Worm (Caenorhabditis elegans) whole organism, young adult: Measurements from ENCODE around the gene esyt-2.

Experiments used
- B0261.1 ChIP-seq: sonication (generic microtip); optimal IDR thresholded peaks from 2 replicates; lab custom pipeline; 2016; ENCODE audit warnings: mild to moderate bottlenecking, missing genetic modification characterization, moderate library complexity, missing compliant biosample characterization
- C17E4.6 ChIP-seq: fragments of 200-800 bp; sonication (Bioruptor generic); IDR thresholded peaks from 2 replicates; pipeline ENCODE4 v1.3.6; 2022; ENCODE audit warnings: missing genetic modification reagents, missing genetic modification characterization, missing compliant biosample characterization
- F10E7.11 ChIP-seq: sonication (generic microtip); optimal IDR thresholded peaks from 2 replicates; lab custom pipeline; 2017; ENCODE audit warnings: mild to moderate bottlenecking, missing genetic modification characterization, moderate library complexity, missing compliant biosample characterization
- F37B4.10 ChIP-seq: fragments of 200-800 bp; sonication (Bioruptor generic); IDR thresholded peaks from 2 replicates; pipeline ENCODE4 v1.3.6; 2022; ENCODE audit warnings: missing genetic modification characterization, missing compliant biosample characterization
- F52B5.7 ChIP-seq: sonication (generic microtip); optimal IDR thresholded peaks from 2 replicates; lab custom pipeline; 2016; ENCODE audit warnings: mild to moderate bottlenecking, missing genetic modification characterization, missing compliant biosample characterization
- F57C9.4 ChIP-seq: sonication (generic microtip); optimal IDR thresholded peaks from 2 replicates; lab custom pipeline; 2017; ENCODE audit warnings: mild to moderate bottlenecking, missing genetic modification characterization, missing compliant biosample characterization
- K11D2.4 ChIP-seq: fragments of 200-800 bp; sonication (Bioruptor generic); IDR thresholded peaks from 2 replicates; pipeline ENCODE4 v1.3.6; 2022; ENCODE audit warnings: missing genetic modification reagents, missing genetic modification characterization, missing compliant biosample characterization
- Y95B8A.8 ChIP-seq: fragments of 200-800 bp; sonication (Bioruptor generic); IDR thresholded peaks from 2 replicates; pipeline ENCODE4 v1.3.6; 2022; ENCODE audit warnings: missing genetic modification reagents, missing genetic modification characterization, missing compliant biosample characterization
- ZK185.1 ChIP-seq: sonication (generic microtip); optimal IDR thresholded peaks from 2 replicates; lab custom pipeline; 2016; ENCODE audit warnings: mild to moderate bottlenecking, missing genetic modification characterization, missing compliant biosample characterization; ENCODE audit not compliant: poor library complexity, severe bottlenecking
- aptf-2 ChIP-seq: fragments of 200-800 bp; sonication (Bioruptor generic); conservative IDR thresholded peaks from 2 replicates; pipeline ENCODE4 v1.3.6; 2022; ENCODE audit warnings: missing genetic modification reagents, missing genetic modification characterization, missing compliant biosample characterization
- atf-7 ChIP-seq: sonication (generic microtip); optimal IDR thresholded peaks from 2 replicates; lab custom pipeline; 2017; ENCODE audit warnings: mild to moderate bottlenecking, missing genetic modification characterization, missing compliant biosample characterization
- bed-2 ChIP-seq: fragments of 200-800 bp; sonication (Bioruptor generic); IDR thresholded peaks from 2 replicates; pipeline ENCODE4 v1.3.6; 2022; ENCODE audit warnings: missing genetic modification reagents, missing genetic modification characterization, missing compliant biosample characterization
- ceh-58 ChIP-seq: fragments of 200-800 bp; sonication (Bioruptor generic); IDR thresholded peaks from 2 replicates; pipeline ENCODE4 v1.3.6; 2022; ENCODE audit warnings: missing genetic modification characterization, missing compliant biosample characterization
- ceh-79 ChIP-seq: sonication (generic microtip); optimal IDR thresholded peaks from 2 replicates; lab custom pipeline; 2017; ENCODE audit warnings: mild to moderate bottlenecking, missing genetic modification characterization, missing compliant biosample characterization
- chd-7 ChIP-seq: sonication (generic microtip); optimal IDR thresholded peaks from 2 replicates; lab custom pipeline; 2016; ENCODE audit warnings: mild to moderate bottlenecking, missing genetic modification characterization, moderate library complexity, missing compliant biosample characterization
- dpl-1 ChIP-seq: fragments of 150-350 bp; optimal IDR thresholded peaks from 2 replicates; lab custom pipeline; 2014; ENCODE audit warnings: missing biosample characterization, missing genetic modification reagents, missing genetic modification characterization
- efl-1 ChIP-seq: fragments of 150-350 bp; optimal IDR thresholded peaks from 2 replicates; lab custom pipeline; 2014; ENCODE audit warnings: missing biosample characterization, missing genetic modification reagents, missing genetic modification characterization
- egl-44 ChIP-seq: fragments of 200-800 bp; sonication (Bioruptor generic); IDR thresholded peaks from 2 replicates; pipeline ENCODE4 v1.3.6; 2022; ENCODE audit warnings: missing genetic modification reagents, missing genetic modification characterization, missing compliant biosample characterization
- ekl-4 ChIP-seq: fragments of 200-800 bp; sonication (Bioruptor generic); IDR thresholded peaks from 2 replicates; pipeline ENCODE4 v1.3.6; 2022; ENCODE audit warnings: missing genetic modification reagents, missing genetic modification characterization, missing compliant biosample characterization
- him-1 ChIP-seq: sonication (generic microtip); optimal IDR thresholded peaks from 2 replicates; lab custom pipeline; 2016; ENCODE audit warnings: missing genotype, missing genetic modification reagents, missing genetic modification characterization, missing compliant biosample characterization
- hlh-26 ChIP-seq: fragments of 200-800 bp; sonication (Bioruptor generic); conservative IDR thresholded peaks from 2 replicates; pipeline ENCODE4 v1.3.6; 2022; ENCODE audit warnings: missing genetic modification reagents, missing genetic modification characterization, missing compliant biosample characterization
- hmg-1.2 ChIP-seq: fragments of 200-800 bp; sonication (Bioruptor generic); IDR thresholded peaks from 2 replicates; pipeline ENCODE4 v1.3.6; 2022; ENCODE audit warnings: missing genetic modification reagents, missing genetic modification characterization, missing compliant biosample characterization
- hsf-1 ChIP-seq: fragments of 200-800 bp; sonication (Bioruptor generic); IDR thresholded peaks from 2 replicates; pipeline ENCODE4 v1.3.6; 2022; ENCODE audit warnings: missing genetic modification reagents, missing genetic modification characterization, missing compliant biosample characterization
- let-607 ChIP-seq, 2 experiments: fragments of 200-800 bp in 1 of 2; sonication (Bioruptor generic) in 1 of 2; sonication (generic microtip) in 1 of 2; optimal IDR thresholded peaks; 2 replicates each; lab custom pipeline; 2016 to 2018; ENCODE audit warnings: mild to moderate bottlenecking in 2 of 2, missing compliant biosample characterization in 2 of 2, missing genetic modification characterization in 2 of 2, moderate library complexity in 2 of 2, missing genotype in 1 of 2
- lsl-1 ChIP-seq: fragments of 200-800 bp; sonication (Bioruptor generic); optimal IDR thresholded peaks from 2 replicates; lab custom pipeline; 2018; ENCODE audit warnings: mild to moderate bottlenecking, missing genetic modification characterization, moderate library complexity, missing compliant biosample characterization
- nfya-1 ChIP-seq: sonication (generic microtip); optimal IDR thresholded peaks from 2 replicates; lab custom pipeline; 2017; ENCODE audit warnings: antibody characterized with exemption, missing compliant biosample characterization, missing genetic modification characterization, borderline replicate concordance; ENCODE audit not compliant: insufficient read depth
- nhr-80 ChIP-seq: sonication (generic microtip); optimal IDR thresholded peaks from 2 replicates; lab custom pipeline; 2016; ENCODE audit warnings: missing genetic modification characterization, missing compliant biosample characterization
- pha-4 ChIP-seq: fragments of 150-350 bp; sonication (generic microtip); optimal IDR thresholded peaks from 2 replicates; lab custom pipeline; 2014; ENCODE audit warnings: missing biosample characterization, missing genetic modification reagents, missing genetic modification characterization
- repo-1 ChIP-seq: sonication (generic microtip); optimal IDR thresholded peaks from 2 replicates; lab custom pipeline; 2017; ENCODE audit warnings: mild to moderate bottlenecking, missing genetic modification characterization, missing compliant biosample characterization
- sea-2 ChIP-seq: fragments of 200-800 bp; sonication (Bioruptor generic); IDR thresholded peaks from 2 replicates; pipeline ENCODE4 v1.3.6; 2022; ENCODE audit warnings: missing genetic modification characterization, missing compliant biosample characterization
- snpc-1.1 ChIP-seq: sonication (generic microtip); optimal IDR thresholded peaks from 2 replicates; lab custom pipeline; 2017; ENCODE audit warnings: missing genetic modification characterization, mild to moderate bottlenecking, missing compliant biosample characterization, antibody characterized with exemption, moderate library complexity, missing genotype, missing genetic modification reagents; ENCODE audit not compliant: insufficient read depth
- somi-1 ChIP-seq: fragments of 200-800 bp; sonication (Bioruptor generic); optimal IDR thresholded peaks from 2 replicates; lab custom pipeline; 2018; ENCODE audit warnings: mild to moderate bottlenecking, missing genetic modification characterization, missing compliant biosample characterization
- sptf-2 ChIP-seq: fragments of 200-800 bp; sonication (Bioruptor generic); optimal IDR thresholded peaks from 2 replicates; lab custom pipeline; 2018; ENCODE audit warnings: mild to moderate bottlenecking, missing genetic modification characterization, missing compliant biosample characterization
- tbp1 ChIP-seq: fragments of 200-800 bp; sonication (Bioruptor generic); optimal IDR thresholded peaks from 2 replicates; lab custom pipeline; 2018; ENCODE audit warnings: mild to moderate bottlenecking, missing genetic modification characterization, missing compliant biosample characterization
- tbx-9 ChIP-seq: sonication (generic microtip); optimal IDR thresholded peaks from 2 replicates; lab custom pipeline; 2016; ENCODE audit warnings: borderline replicate concordance, missing genetic modification characterization, inconsistent platforms, missing compliant biosample characterization
- zfh-2 ChIP-seq: fragments of 200-800 bp; sonication (Bioruptor generic); conservative IDR thresholded peaks from 2 replicates; pipeline ENCODE4 v1.3.6; 2022; ENCODE audit warnings: missing genetic modification reagents, missing genetic modification characterization, missing compliant biosample characterization
- zim-3 ChIP-seq: sonication (generic microtip); optimal IDR thresholded peaks from 2 replicates; lab custom pipeline; 2017; ENCODE audit warnings: mild to moderate bottlenecking, missing genetic modification characterization, moderate library complexity, missing compliant biosample characterization
- ztf-26 ChIP-seq: sonication (generic microtip); optimal IDR thresholded peaks from 2 replicates; lab custom pipeline; 2017; ENCODE audit warnings: missing genetic modification characterization, missing compliant biosample characterization

Gene esyt-2

DNA sequence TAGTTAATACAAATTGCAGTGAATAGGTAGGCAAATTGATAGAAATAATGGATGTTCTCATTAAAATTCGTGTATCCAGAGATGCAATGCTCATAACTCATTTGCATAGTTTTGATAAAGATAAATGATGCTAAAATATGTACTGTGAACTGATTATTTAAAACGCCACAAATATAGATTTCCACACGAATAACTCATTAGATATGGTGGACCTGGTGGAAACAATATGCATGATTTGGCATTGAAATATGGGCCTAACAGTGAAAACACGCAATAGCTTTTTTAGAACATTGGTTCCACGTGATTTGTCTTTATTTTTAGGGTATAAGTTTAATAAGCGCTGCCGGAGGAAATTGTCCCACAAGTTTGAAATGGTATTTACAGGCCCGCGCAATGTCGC is 39.5 kb upstream of the esyt-2 start, which contains the start of gene srg-3:
srg-3 (minus strand) TSS at position 101 of the 400 bp plus-strand sequence.
- no peak for TF ChIP-seq dpl-1
- TF ChIP-seq zfh-2 (GFP tag; lab: Robert Waterston, UW) = no peak
- no peak for TF ChIP-seq F37B4.10
- TF ChIP-seq Y95B8A.8 (GFP tag; lab: Robert Waterston, UW) = no peak
- no peak for TF ChIP-seq nfya-1 (tag; lab: Kevin White, UChicago)
- no peak for TF ChIP-seq efl-1 (GFP tag; lab: Kevin White, UChicago)
- TF ChIP-seq repo-1 (tag; lab: Kevin White, UChicago) = no peak
- TF ChIP-seq atf-7 (tag; lab: Kevin White, UChicago) = no peak
- no peak for TF ChIP-seq tbx-9 (tag; lab: Kevin White, UChicago)
- TF ChIP-seq sea-2 (GFP tag; lab: Robert Waterston, UW) = no peak
- no peak for TF ChIP-seq aptf-2
- no peak for TF ChIP-seq somi-1 (GFP tag; lab: Kevin White, UChicago)
- no peak for TF ChIP-seq K11D2.4
- TF ChIP-seq F57C9.4 (tag; lab: Kevin White, UChicago) = no peak

DNA sequence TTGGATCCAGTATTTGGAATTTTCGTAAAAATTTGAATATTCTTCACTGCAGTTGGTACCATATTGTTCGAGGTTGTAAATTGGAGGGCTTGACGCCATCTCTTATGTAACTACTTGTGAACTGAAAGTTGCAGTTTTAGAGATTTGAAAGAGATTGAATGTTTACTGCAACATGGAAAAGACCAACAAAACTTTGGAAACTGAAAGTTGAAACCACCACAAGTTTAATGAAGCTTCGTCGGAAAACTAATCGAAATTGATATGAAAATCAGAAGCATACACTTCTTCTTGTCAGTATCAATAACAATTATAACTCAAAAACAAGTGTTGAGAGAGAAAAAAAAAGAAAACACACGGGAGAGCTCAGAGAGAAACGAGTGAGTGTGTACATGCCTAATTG is 37.3 kb upstream of the esyt-2 start, which contains the start of gene srg-7:
srg-7 (minus strand) TSS at position 101 of the 400 bp plus-strand sequence.
- TF ChIP-seq snpc-1.1 (tag; lab: Kevin White, UChicago) = no peak
- TF ChIP-seq ceh-58 = no peak
- TF ChIP-seq C17E4.6 (GFP tag; lab: Robert Waterston, UW) = no peak
- TF ChIP-seq F10E7.11 = no peak
- no peak for TF ChIP-seq chd-7
- no peak for TF ChIP-seq nhr-80 (tag; lab: Kevin White, UChicago)
- TF ChIP-seq let-607 (tag; optimal IDR thresholded peaks at IDR 0.05; lab: Kevin White, UChicago) = no peak
- no peak for TF ChIP-seq tbp1 (GFP tag; lab: Kevin White, UChicago)
- no peak for TF ChIP-seq bed-2 (GFP tag; lab: Robert Waterston, UW)
- no peak for TF ChIP-seq pha-4 (tag; lab: Kevin White, UChicago)
- no peak for TF ChIP-seq ztf-26
- TF ChIP-seq hsf-1 = no peak
- no peak for TF ChIP-seq lsl-1 (GFP tag; lab: Kevin White, UChicago)
- TF ChIP-seq egl-44 (GFP tag; lab: Robert Waterston, UW) = no peak
- no peak for TF ChIP-seq zfh-2 (GFP tag; lab: Robert Waterston, UW)
- TF ChIP-seq K11D2.4 = no peak
- no peak for TF ChIP-seq ekl-4 (GFP tag; lab: Robert Waterston, UW)
- TF ChIP-seq zim-3 (tag; lab: Kevin White, UChicago) = no peak
- no peak for TF ChIP-seq ceh-79 (tag; lab: Kevin White, UChicago)
- TF ChIP-seq sptf-2 (GFP tag; lab: Kevin White, UChicago) = no peak

DNA sequence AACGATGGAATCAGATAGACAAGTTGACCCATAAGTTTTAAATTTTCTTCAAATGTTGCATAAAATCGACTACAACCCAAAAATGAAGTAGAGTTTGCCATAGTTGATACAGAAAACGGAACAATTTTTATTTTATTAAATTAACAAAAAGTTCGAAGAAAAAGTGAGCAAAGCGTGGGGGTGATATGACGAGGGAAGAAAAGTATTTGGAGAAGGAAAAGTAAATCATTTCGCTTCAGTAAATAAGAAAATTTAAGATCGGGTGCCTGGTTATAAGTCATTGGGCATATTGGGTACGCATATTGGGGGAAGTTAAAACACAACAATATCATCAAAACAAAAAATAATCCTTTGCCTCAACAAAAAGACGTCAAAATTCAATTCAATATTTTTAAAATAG is 35.1 kb upstream of the esyt-2 start, which contains the start of gene srg-6:
srg-6 (minus strand) TSS at position 101 of the 400 bp plus-strand sequence.
- no peak for TF ChIP-seq F52B5.7 (tag; lab: Kevin White, UChicago)
- no peak for TF ChIP-seq hlh-26 (GFP tag; lab: Robert Waterston, UW)
- no peak for TF ChIP-seq hmg-1.2 (GFP tag; lab: Robert Waterston, UW)
- no peak for TF ChIP-seq ZK185.1 (tag; lab: Kevin White, UChicago)
- no peak for TF ChIP-seq nfya-1 (tag; lab: Kevin White, UChicago)
- TF ChIP-seq B0261.1 (tag; lab: Kevin White, UChicago) = no peak
- no peak for TF ChIP-seq him-1 (tag; lab: Kevin White, UChicago)
- no peak for TF ChIP-seq sptf-2 (GFP tag; lab: Kevin White, UChicago)
